Worm (Caenorhabditis elegans) whole organism, young adult: ENCODE measurements around the gene ZK1127.12.

Experiments used
- B0019.2 ChIP-seq: fragments of 200-800 bp; sonication (Bioruptor generic); conservative IDR thresholded peaks from 2 replicates; pipeline ENCODE4 v1.3.6; 2022; ENCODE audit warnings: missing genetic modification reagents, missing genetic modification characterization, missing compliant biosample characterization
- B0261.1 ChIP-seq: sonication (generic microtip); optimal IDR thresholded peaks from 2 replicates; lab custom pipeline; 2016; ENCODE audit warnings: mild to moderate bottlenecking, missing genetic modification characterization, moderate library complexity, missing compliant biosample characterization
- C17E4.6 ChIP-seq: fragments of 200-800 bp; sonication (Bioruptor generic); IDR thresholded peaks from 2 replicates; pipeline ENCODE4 v1.3.6; 2022; ENCODE audit warnings: missing genetic modification reagents, missing genetic modification characterization, missing compliant biosample characterization
- D2030.7 ChIP-seq: fragments of 200-800 bp; sonication (Bioruptor generic); IDR thresholded peaks from 2 replicates; pipeline ENCODE4 v1.3.6; 2022; ENCODE audit warnings: missing genetic modification reagents, missing genetic modification characterization, missing compliant biosample characterization
- F33H1.4 ChIP-seq: fragments of 200-800 bp; sonication (Bioruptor generic); IDR thresholded peaks from 2 replicates; pipeline ENCODE4 v1.3.6; 2022; ENCODE audit warnings: missing genetic modification reagents, missing genetic modification characterization, missing compliant biosample characterization
- F37B4.10 ChIP-seq: fragments of 200-800 bp; sonication (Bioruptor generic); IDR thresholded peaks from 2 replicates; pipeline ENCODE4 v1.3.6; 2022; ENCODE audit warnings: missing genetic modification characterization, missing compliant biosample characterization
- F39B2.1 ChIP-seq: fragments of 200-800 bp; sonication (Bioruptor generic); IDR thresholded peaks from 2 replicates; pipeline ENCODE4 v1.3.6; 2022; ENCODE audit warnings: missing genetic modification reagents, missing genetic modification characterization, missing compliant biosample characterization
- Y53F4B.3 ChIP-seq: fragments of 200-800 bp; sonication (Bioruptor generic); IDR thresholded peaks from 2 replicates; pipeline ENCODE4 v1.3.6; 2022; ENCODE audit warnings: missing genetic modification reagents, missing genetic modification characterization, missing compliant biosample characterization
- Y53G8AR.9 ChIP-seq: fragments of 200-800 bp; sonication (Bioruptor generic); conservative IDR thresholded peaks from 2 replicates; pipeline ENCODE4 v1.3.6; 2022; ENCODE audit warnings: missing genetic modification reagents, missing genetic modification characterization, missing compliant biosample characterization
- Y56A3A.18 ChIP-seq: fragments of 200-800 bp; sonication (Bioruptor generic); IDR thresholded peaks from 2 replicates; pipeline ENCODE4 v1.3.6; 2022; ENCODE audit warnings: missing genetic modification reagents, missing genetic modification characterization, missing compliant biosample characterization
- Y79H2A.3 ChIP-seq: fragments of 200-800 bp; sonication (Bioruptor generic); conservative IDR thresholded peaks from 2 replicates; pipeline ENCODE4 v1.3.6; 2022; ENCODE audit warnings: missing genetic modification reagents, missing genetic modification characterization, missing compliant biosample characterization
- Y95B8A.8 ChIP-seq: fragments of 200-800 bp; sonication (Bioruptor generic); IDR thresholded peaks from 2 replicates; pipeline ENCODE4 v1.3.6; 2022; ENCODE audit warnings: missing genetic modification reagents, missing genetic modification characterization, missing compliant biosample characterization
- aptf-3 ChIP-seq: fragments of 200-800 bp; sonication (Bioruptor generic); IDR thresholded peaks from 2 replicates; pipeline ENCODE4 v1.3.6; 2022; ENCODE audit warnings: missing genetic modification characterization, missing compliant biosample characterization
- attf-3 ChIP-seq: fragments of 200-800 bp; sonication (Bioruptor generic); conservative IDR thresholded peaks from 2 replicates; pipeline ENCODE4 v1.3.6; 2022; ENCODE audit warnings: missing genetic modification reagents, missing genetic modification characterization, missing compliant biosample characterization
- attf-6 ChIP-seq: fragments of 200-800 bp; sonication (Bioruptor generic); IDR thresholded peaks from 2 replicates; pipeline ENCODE4 v1.3.6; 2022; ENCODE audit warnings: missing genetic modification reagents, missing genetic modification characterization, missing compliant biosample characterization
- bed-2 ChIP-seq: fragments of 200-800 bp; sonication (Bioruptor generic); IDR thresholded peaks from 2 replicates; pipeline ENCODE4 v1.3.6; 2022; ENCODE audit warnings: missing genetic modification reagents, missing genetic modification characterization, missing compliant biosample characterization
- cebp-2 ChIP-seq: fragments of 200-800 bp; sonication (Bioruptor generic); IDR thresholded peaks from 2 replicates; pipeline ENCODE4 v1.3.6; 2022; ENCODE audit warnings: missing genetic modification characterization, missing compliant biosample characterization
- ceh-100 ChIP-seq: fragments of 200-800 bp; sonication (Bioruptor generic); IDR thresholded peaks from 2 replicates; pipeline ENCODE4 v1.3.6; 2022; ENCODE audit warnings: missing genetic modification reagents, missing genetic modification characterization, missing compliant biosample characterization
- ceh-40 ChIP-seq: fragments of 200-800 bp; sonication (Bioruptor generic); IDR thresholded peaks from 2 replicates; pipeline ENCODE4 v1.3.6; 2022; ENCODE audit warnings: missing genetic modification characterization, missing compliant biosample characterization
- ceh-79 ChIP-seq: sonication (generic microtip); optimal IDR thresholded peaks from 2 replicates; lab custom pipeline; 2017; ENCODE audit warnings: mild to moderate bottlenecking, missing genetic modification characterization, missing compliant biosample characterization
- ceh-91 ChIP-seq: fragments of 200-800 bp; sonication (Bioruptor generic); IDR thresholded peaks from 2 replicates; pipeline ENCODE4 v1.3.6; 2022; ENCODE audit warnings: missing genetic modification reagents, missing genetic modification characterization, missing compliant biosample characterization
- dox-1 ChIP-seq: fragments of 200-800 bp; sonication (Bioruptor generic); IDR thresholded peaks from 2 replicates; pipeline ENCODE4 v1.3.6; 2022; ENCODE audit warnings: missing genetic modification reagents, missing genetic modification characterization, missing compliant biosample characterization
- egl-44 ChIP-seq: fragments of 200-800 bp; sonication (Bioruptor generic); IDR thresholded peaks from 2 replicates; pipeline ENCODE4 v1.3.6; 2022; ENCODE audit warnings: missing genetic modification reagents, missing genetic modification characterization, missing compliant biosample characterization
- egrh-3 ChIP-seq: fragments of 200-800 bp; sonication (Bioruptor generic); IDR thresholded peaks from 2 replicates; pipeline ENCODE4 v1.3.6; 2022; ENCODE audit warnings: missing genetic modification reagents, missing genetic modification characterization, missing compliant biosample characterization
- ekl-4 ChIP-seq: fragments of 200-800 bp; sonication (Bioruptor generic); IDR thresholded peaks from 2 replicates; pipeline ENCODE4 v1.3.6; 2022; ENCODE audit warnings: missing genetic modification reagents, missing genetic modification characterization, missing compliant biosample characterization
- hmg-1.2 ChIP-seq: fragments of 200-800 bp; sonication (Bioruptor generic); IDR thresholded peaks from 2 replicates; pipeline ENCODE4 v1.3.6; 2022; ENCODE audit warnings: missing genetic modification reagents, missing genetic modification characterization, missing compliant biosample characterization
- hsf-1 ChIP-seq: fragments of 200-800 bp; sonication (Bioruptor generic); IDR thresholded peaks from 2 replicates; pipeline ENCODE4 v1.3.6; 2022; ENCODE audit warnings: missing genetic modification reagents, missing genetic modification characterization, missing compliant biosample characterization
- lin-26 ChIP-seq: fragments of 200-800 bp; sonication (Bioruptor generic); IDR thresholded peaks from 2 replicates; pipeline ENCODE4 v1.3.6; 2022; ENCODE audit warnings: missing genetic modification reagents, missing genetic modification characterization, missing compliant biosample characterization
- lin-54 ChIP-seq: fragments of 200-800 bp; sonication (Bioruptor generic); optimal IDR thresholded peaks from 2 replicates; lab custom pipeline; 2018; ENCODE audit warnings: mild to moderate bottlenecking, missing genetic modification characterization, missing compliant biosample characterization
- madf-3 ChIP-seq: fragments of 200-800 bp; sonication (Bioruptor generic); IDR thresholded peaks from 2 replicates; pipeline ENCODE4 v1.3.6; 2022; ENCODE audit warnings: missing genetic modification reagents, missing genetic modification characterization, missing compliant biosample characterization
- madf-6 ChIP-seq: fragments of 200-800 bp; sonication (Bioruptor generic); IDR thresholded peaks from 2 replicates; pipeline ENCODE4 v1.3.6; 2022; ENCODE audit warnings: missing genetic modification reagents, missing genetic modification characterization, missing compliant biosample characterization
- madf-8 ChIP-seq: fragments of 200-800 bp; sonication (Bioruptor generic); conservative IDR thresholded peaks from 2 replicates; pipeline ENCODE4 v1.3.6; 2022; ENCODE audit warnings: missing genetic modification reagents, missing genetic modification characterization, missing compliant biosample characterization
- mcd-1 ChIP-seq: fragments of 200-800 bp; sonication (Bioruptor generic); IDR thresholded peaks from 2 replicates; pipeline ENCODE4 v1.3.6; 2022; ENCODE audit warnings: missing genetic modification reagents, missing genetic modification characterization, missing compliant biosample characterization
- nfyb-1 ChIP-seq: fragments of 200-800 bp; sonication (Bioruptor generic); IDR thresholded peaks from 2 replicates; pipeline ENCODE4 v1.3.6; 2022; ENCODE audit warnings: missing genetic modification reagents, missing genetic modification characterization, missing compliant biosample characterization
- pbrm-1 ChIP-seq: fragments of 200-800 bp; sonication (Bioruptor generic); IDR thresholded peaks from 2 replicates; pipeline ENCODE4 v1.3.6; 2022; ENCODE audit warnings: missing genetic modification reagents, missing genetic modification characterization, missing compliant biosample characterization
- rcor-1 ChIP-seq: fragments of 200-800 bp; sonication (Bioruptor generic); IDR thresholded peaks from 2 replicates; pipeline ENCODE4 v1.3.6; 2022; ENCODE audit warnings: missing genetic modification reagents, missing genetic modification characterization, missing compliant biosample characterization
- rpc-1 ChIP-seq, 2 experiments: fragments of 150-350 bp in 1 of 2; sonication (generic microtip) in 1 of 2; optimal IDR thresholded peaks; 2 replicates each; lab custom pipeline; 2014 to 2018; ENCODE audit warnings: missing biosample characterization in 1 of 2, missing genetic modification characterization in 1 of 2, missing genetic modification reagents in 1 of 2, missing genotype in 1 of 2
- sea-2 ChIP-seq: fragments of 200-800 bp; sonication (Bioruptor generic); IDR thresholded peaks from 2 replicates; pipeline ENCODE4 v1.3.6; 2022; ENCODE audit warnings: missing genetic modification characterization, missing compliant biosample characterization
- snpc-3.4 ChIP-seq: sonication (generic microtip); optimal IDR thresholded peaks from 2 replicates; lab custom pipeline; 2017; ENCODE audit warnings: missing genetic modification characterization, mild to moderate bottlenecking, missing compliant biosample characterization, antibody characterized with exemption, moderate library complexity, missing genotype, missing genetic modification reagents
- tbp1 ChIP-seq: fragments of 200-800 bp; sonication (Bioruptor generic); optimal IDR thresholded peaks from 2 replicates; lab custom pipeline; 2018; ENCODE audit warnings: mild to moderate bottlenecking, missing genetic modification characterization, missing compliant biosample characterization
- ztf-18 ChIP-seq: sonication (generic microtip); optimal IDR thresholded peaks from 2 replicates; lab custom pipeline; 2016; ENCODE audit warnings: missing genotype, mild to moderate bottlenecking, missing genetic modification characterization, missing compliant biosample characterization
- ztf-25 ChIP-seq: fragments of 200-800 bp; sonication (Bioruptor generic); IDR thresholded peaks from 2 replicates; pipeline ENCODE4 v1.3.6; 2022; ENCODE audit warnings: missing genetic modification reagents, missing genetic modification characterization, missing compliant biosample characterization

Gene ZK1127.12

ce11 chrII:7037659-7038342, 14.1 kb upstream of the ZK1127.12 start, which contains the start of gene cin-4 (continued):
- peak; percentile 74 for TF ChIP-seq snpc-3.4 (tag; lab: Kevin White, UChicago)
- TF ChIP-seq ceh-79 (tag; lab: Kevin White, UChicago): no peak
- TF ChIP-seq tbp1 (GFP tag; lab: Kevin White, UChicago): peak; percentile 18
- TF ChIP-seq D2030.7 (GFP tag; lab: Robert Waterston, UW): peak; percentile 84
- TF ChIP-seq, all 124 proteins: peak for 24

- TF ChIP-seq ceh-100 (GFP tag; lab: Robert Waterston, UW) (peak; percentile 66), Y95B8A.8 (GFP tag; lab: Robert Waterston, UW) (0 out of 2 replicates have a peak, but pooled peaks have one; percentile 45), F33H1.4 (GFP tag; lab: Robert Waterston, UW) (peak; percentile 54), dox-1 (GFP tag; lab: Robert Waterston, UW) (peak; percentile 68), B0019.2 (peak; percentile 63; the same call in 1 of the 2 replicates), Y56A3A.18 (peak; percentile 67; the same call in 1 of the 2 replicates), madf-8 (peak; percentile 47), madf-3 (GFP tag; lab: Robert Waterston, UW) (peak; percentile 78; the same call in 1 of the 2 replicates), pbrm-1 (0 out of 2 replicates have a peak, but pooled peaks have one; percentile 23), Y79H2A.3 (GFP tag; lab: Robert Waterston, UW) (0 out of 2 replicates have a peak, but pooled peaks have one; percentile 33), mcd-1 (GFP tag; lab: Robert Waterston, UW) (peak; percentile 69), ceh-40 (GFP tag; lab: Robert Waterston, UW) (peak; percentile 77; the same call in 1 of the 2 replicates), F37B4.10 (GFP tag; lab: Robert Waterston, UW) (0 out of 2 replicates have a peak, but pooled peaks have one; percentile 53), ekl-4 (GFP tag; lab: Robert Waterston, UW) (peak; percentile 89), tbp1 (GFP tag; lab: Kevin White, UChicago) (peak; percentile 81), attf-3 (GFP tag; lab: Robert Waterston, UW) (peak; percentile 46; the same call in 1 of the 2 replicates), hmg-1.2 (GFP tag; lab: Robert Waterston, UW) (peak; percentile 63), rcor-1 (GFP tag; lab: Robert Waterston, UW) (peak; percentile 81), lin-26 (GFP tag; lab: Robert Waterston, UW) (peak; percentile 93), bed-2 (0 out of 2 replicates have a peak, but pooled peaks have one; percentile 38), egl-44 (GFP tag; lab: Robert Waterston, UW) (peak; percentile 88), egrh-3 (GFP tag; lab: Robert Waterston, UW) (peak; percentile 43), ceh-91 (GFP tag; lab: Robert Waterston, UW) (peak; percentile 52; the same call in 1 of the 2 replicates), madf-6 (GFP tag; lab: Robert Waterston, UW) (peak; percentile 80), rpc-1 (optimal IDR thresholded peaks at IDR 0.05; lab: Kevin White, UChicago) (peak; percentile 39), rpc-1 (tag; optimal IDR thresholded peaks at IDR 0.05; lab: Kevin White, UChicago) (peak; percentile 63), Y53F4B.3 (GFP tag; lab: Robert Waterston, UW) (peak; percentile 33; the same call in 1 of the 2 replicates), ztf-18 (tag; lab: Kevin White, UChicago) (peak; percentile 4), F39B2.1 (0 out of 2 replicates have a peak, but pooled peaks have one; percentile 60), Y53G8AR.9 (GFP tag; lab: Robert Waterston, UW) (peak; percentile 73; the same call in 1 of the 2 replicates), ztf-25 (GFP tag; lab: Robert Waterston, UW) (peak; percentile 85), B0261.1 (tag; lab: Kevin White, UChicago) (peak; percentile 54), cebp-2 (GFP tag; lab: Robert Waterston, UW) (peak; percentile 94; the same call in 1 of the 2 replicates), C17E4.6 (GFP tag; lab: Robert Waterston, UW) (peak; percentile 75; the same call in 1 of the 2 replicates), aptf-3 (GFP tag; lab: Robert Waterston, UW) (0 out of 2 replicates have a peak, but pooled peaks have one; percentile 68), D2030.7 (GFP tag; lab: Robert Waterston, UW) (peak; percentile 77), sea-2 (GFP tag; lab: Robert Waterston, UW) (peak; percentile 59; the same call in 1 of the 2 replicates), lin-54 (GFP tag; lab: Kevin White, UChicago) (peak; percentile 8), nfyb-1 (GFP tag; lab: Robert Waterston, UW) (peak; percentile 75; the same call in 1 of the 2 replicates), attf-6 (GFP tag; lab: Robert Waterston, UW) (peak; percentile 78), hsf-1 (GFP tag; lab: Robert Waterston, UW) (peak; percentile 56; the same call in 1 of the 2 replicates)
- TF ChIP-seq, all 124 proteins: peak for 40; not testable (repeated sequence) for 84
Observed at ce11 chrII:7042090-7042489, 9.8 kb upstream of the ZK1127.12 start.
